Worm (Caenorhabditis elegans) whole organism, early embryonic: ENCODE results near the gene gst-4.

Source experiments
- B0310.2 ChIP-seq: sonication (generic microtip); optimal IDR thresholded peaks from 2 replicates; lab custom pipeline; 2016; ENCODE audit warnings: mild to moderate bottlenecking, missing genetic modification characterization, missing compliant biosample characterization
- F13C5.2 ChIP-seq: sonication (generic microtip); optimal IDR thresholded peaks from 2 replicates; lab custom pipeline; 2017; ENCODE audit warnings: mild to moderate bottlenecking, missing genetic modification characterization, inconsistent platforms, missing compliant biosample characterization
- aly-1 ChIP-seq: sonication (generic microtip); optimal IDR thresholded peaks from 2 replicates; lab custom pipeline; 2016; ENCODE audit warnings: missing genetic modification characterization, missing compliant biosample characterization
- ama-1 ChIP-seq: fragments of 150-350 bp; optimal IDR thresholded peaks from 2 replicates; lab custom pipeline; 2014
- ceh-13 ChIP-seq: fragments of 200-800 bp; sonication (Bioruptor generic); optimal IDR thresholded peaks from 2 replicates; lab custom pipeline; 2018; ENCODE audit warnings: mild to moderate bottlenecking, missing genetic modification characterization, missing compliant biosample characterization
- ceh-36 ChIP-seq: sonication (generic microtip); optimal IDR thresholded peaks from 2 replicates; lab custom pipeline; 2016; ENCODE audit warnings: missing genetic modification characterization, inconsistent platforms, missing compliant biosample characterization
- ets-7 ChIP-seq: sonication (generic microtip); optimal IDR thresholded peaks from 2 replicates; lab custom pipeline; 2016; ENCODE audit warnings: missing genotype, missing genetic modification characterization, missing compliant biosample characterization
- flt-1 ChIP-seq: fragments of 200-800 bp; sonication (Bioruptor generic); IDR thresholded peaks from 2 replicates; pipeline ENCODE4 v1.3.6; 2022; ENCODE audit warnings: missing genetic modification characterization, missing compliant biosample characterization
- hmbx-1 ChIP-seq: sonication (generic microtip); optimal IDR thresholded peaks from 2 replicates; lab custom pipeline; 2016; ENCODE audit warnings: mild to moderate bottlenecking, missing genetic modification characterization, missing compliant biosample characterization
- hmg-4 ChIP-seq: fragments of 200-800 bp; sonication (Bioruptor generic); optimal IDR thresholded peaks from 2 replicates; lab custom pipeline; 2018; ENCODE audit warnings: mild to moderate bottlenecking, missing genetic modification characterization, missing compliant biosample characterization
- hnd-1 ChIP-seq: sonication (generic microtip); optimal IDR thresholded peaks from 2 replicates; lab custom pipeline; 2016; ENCODE audit warnings: missing genetic modification characterization, missing compliant biosample characterization
- pes-1 ChIP-seq: fragments of 200-800 bp; sonication (Bioruptor generic); IDR thresholded peaks from 2 replicates; pipeline ENCODE4 v1.3.6; 2022; ENCODE audit warnings: missing genetic modification reagents, missing genetic modification characterization, missing compliant biosample characterization
- scrt-1 ChIP-seq: fragments of 200-800 bp; sonication (Bioruptor generic); IDR thresholded peaks from 2 replicates; pipeline ENCODE4 v1.3.6; 2022; ENCODE audit warnings: missing genetic modification characterization, missing compliant biosample characterization
- sea-1 ChIP-seq: fragments of 200-800 bp; sonication (Bioruptor generic); conservative IDR thresholded peaks from 2 replicates; pipeline ENCODE4 v1.3.6; 2022; ENCODE audit warnings: missing genetic modification characterization, missing compliant biosample characterization
- tbx-11 ChIP-seq: fragments of 200-800 bp; sonication (Bioruptor generic); IDR thresholded peaks from 2 replicates; pipeline ENCODE4 v1.3.6; 2022; ENCODE audit warnings: missing genetic modification characterization, missing compliant biosample characterization
- tbx-37 ChIP-seq: fragments of 200-800 bp; sonication (Bioruptor generic); conservative IDR thresholded peaks from 2 replicates; pipeline ENCODE4 v1.3.6; 2022; ENCODE audit warnings: missing genetic modification reagents, missing genetic modification characterization, missing compliant biosample characterization
- tra-4 ChIP-seq: sonication (generic microtip); optimal IDR thresholded peaks from 2 replicates; lab custom pipeline; 2017; ENCODE audit warnings: missing genetic modification characterization, missing compliant biosample characterization

Gene gst-4

DNA sequence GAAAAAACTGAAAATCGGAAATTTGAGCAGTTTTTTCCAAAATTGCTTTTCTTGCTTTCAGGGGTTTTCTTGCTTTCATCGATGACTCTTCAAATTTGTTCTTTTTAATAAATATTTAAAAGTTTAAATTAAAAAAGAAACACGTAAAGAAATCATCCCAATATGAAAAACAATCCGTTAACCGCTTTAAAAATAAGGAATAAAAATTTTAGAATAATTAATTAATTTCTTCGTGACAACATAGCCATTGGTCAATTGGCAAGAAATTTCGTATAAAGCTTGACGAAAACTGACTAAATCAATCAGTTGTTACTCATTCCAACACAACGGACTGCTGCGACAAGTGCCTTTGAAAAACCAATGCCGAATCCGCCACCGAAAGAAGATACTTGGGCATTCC, 29.5 kb upstream of the gst-4 start, which contains the start of gene nsph-3.2:
nsph-3.2 (plus strand) TSS at position 301 of the 400 bp plus-strand sequence.
- TF ChIP-seq tbx-37 (GFP tag; lab: Robert Waterston, UW) = no peak
- no peak for TF ChIP-seq tra-4 (tag; lab: Kevin White, UChicago)
- TF ChIP-seq ets-7 (tag; lab: Kevin White, UChicago) = no peak
- TF ChIP-seq ceh-36 (tag; lab: Kevin White, UChicago) = no peak
- TF ChIP-seq hnd-1 (tag; lab: Kevin White, UChicago) = no peak

DNA sequence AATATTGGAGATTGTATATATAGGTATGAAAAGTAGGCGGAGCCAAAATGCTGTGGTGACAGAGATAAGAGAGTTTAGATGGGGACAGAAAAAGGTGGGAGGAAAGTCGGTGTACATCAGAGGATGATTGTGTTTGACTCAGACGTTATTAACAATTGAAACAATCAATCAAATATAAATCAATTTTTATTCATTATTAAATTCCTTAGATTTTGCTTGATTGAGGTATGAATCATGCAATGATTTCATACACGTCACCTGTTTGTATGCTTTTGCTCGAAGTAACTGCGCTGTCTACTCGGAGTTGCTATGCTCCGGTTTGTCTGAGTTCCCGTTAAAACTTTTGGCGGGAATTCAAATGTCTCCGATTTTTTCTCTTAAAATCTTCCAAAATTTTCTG, 26.9 kb upstream of the gst-4 start, which contains the start of gene C04G2.10:
C04G2.10 (plus strand) TSS at position 301 of the 400 bp plus-strand sequence.
- TF ChIP-seq ceh-13 (GFP tag; lab: Kevin White, UChicago) (no peak), sea-1 (GFP tag; lab: Robert Waterston, UW) (no peak), tbx-37 (GFP tag; lab: Robert Waterston, UW) (no peak), B0310.2 (tag; lab: Kevin White, UChicago) (no peak), flt-1 (no peak), pes-1 (GFP tag; lab: Robert Waterston, UW) (no peak), ceh-36 (tag; lab: Kevin White, UChicago) (no peak), tra-4 (tag; lab: Kevin White, UChicago) (no peak), hmg-4 (GFP tag; lab: Kevin White, UChicago) (no peak)

- TF ChIP-seq F13C5.2 (tag; lab: Kevin White, UChicago) (no peak), ama-1 (lab: Kevin White, UChicago) (no peak), aly-1 (tag; lab: Kevin White, UChicago) (no peak), tra-4 (tag; lab: Kevin White, UChicago) (no peak), B0310.2 (tag; lab: Kevin White, UChicago) (no peak), hmbx-1 (tag; lab: Kevin White, UChicago) (no peak), scrt-1 (no peak), ceh-13 (GFP tag; lab: Kevin White, UChicago) (no peak), hnd-1 (tag; lab: Kevin White, UChicago) (no peak), pes-1 (GFP tag; lab: Robert Waterston, UW) (no peak), ets-7 (tag; lab: Kevin White, UChicago) (no peak), sea-1 (GFP tag; lab: Robert Waterston, UW) (no peak), tbx-37 (GFP tag; lab: Robert Waterston, UW) (no peak), tbx-11 (no peak), ceh-36 (tag; lab: Kevin White, UChicago) (no peak)
Observed at ce11 chrIV:10116765-10117164, 25.3 kb upstream of the gst-4 start.

DNA sequence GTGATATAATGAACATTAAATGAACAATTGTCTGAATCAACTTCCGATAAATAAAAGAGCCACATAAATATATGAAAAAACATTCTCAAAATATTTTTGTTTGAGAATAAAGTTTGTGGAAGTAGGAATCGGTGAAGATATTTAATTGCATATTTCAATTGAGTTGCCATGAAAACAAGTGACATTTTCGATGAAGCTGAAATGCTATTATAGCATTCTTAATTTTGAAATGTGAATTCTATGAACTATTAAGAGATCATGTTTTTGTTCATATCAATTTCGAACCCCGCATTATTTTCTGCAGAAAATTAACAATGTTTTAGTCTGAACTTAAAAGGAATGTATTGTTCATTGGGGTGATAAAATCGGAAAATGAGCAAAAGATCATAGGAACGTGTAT, 19.8 kb upstream of the gst-4 start, which contains the start of gene irld-21:
irld-21 (minus strand) TSS at position 101 of the 400 bp plus-strand sequence.
- no peak for TF ChIP-seq ama-1 (lab: Kevin White, UChicago)
- TF ChIP-seq ceh-36 (tag; lab: Kevin White, UChicago) = no peak
- TF ChIP-seq F13C5.2 (tag; lab: Kevin White, UChicago) = no peak
- TF ChIP-seq aly-1 (tag; lab: Kevin White, UChicago) = no peak
- no peak for TF ChIP-seq tbx-37 (GFP tag; lab: Robert Waterston, UW)
- no peak for TF ChIP-seq hnd-1 (tag; lab: Kevin White, UChicago)

DNA sequence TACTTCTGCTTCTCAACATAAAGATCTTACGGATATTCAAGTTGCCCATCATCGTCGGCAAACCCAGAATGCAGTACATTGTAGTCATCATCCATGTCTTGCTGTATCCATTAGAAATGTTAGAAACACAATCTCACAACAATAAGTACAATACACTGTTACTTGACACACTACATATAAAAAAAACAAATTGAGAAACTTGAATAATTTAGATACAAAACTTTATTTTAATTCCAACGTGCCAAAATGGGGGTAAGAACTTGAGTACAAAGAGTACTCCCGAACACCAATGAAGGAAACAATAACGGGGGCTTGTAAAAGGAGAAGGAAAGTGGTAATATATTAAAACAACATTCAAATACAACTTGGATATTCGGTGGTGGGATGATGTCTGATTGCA, 15.5 kb upstream of the gst-4 start, which contains the start of gene ctf-18:
ctf-18 (minus strand) TSS at position 101 of the 400 bp plus-strand sequence.
- TF ChIP-seq scrt-1 = no peak

- TF ChIP-seq flt-1 (no peak), ets-7 (tag; lab: Kevin White, UChicago) (no peak)
Observed at ce11 chrIV:10128446-10128845, 13.6 kb upstream of the gst-4 start.

ce11 chrIV:10128906-10129386, 13.1 kb upstream of the gst-4 start, which contains the start of the genes gtbp-1 and K08F4.3:
Gene gtbp-1, minus strand, starts transcription at chrIV:10128956.
Gene K08F4.3, plus strand, starts transcription at chrIV:10129257.
- TF ChIP-seq hnd-1 (tag; lab: Kevin White, UChicago) (no peak), B0310.2 (tag; lab: Kevin White, UChicago) (no peak), hmg-4 (GFP tag; lab: Kevin White, UChicago) (no peak), aly-1 (tag; lab: Kevin White, UChicago) (no peak), F13C5.2 (tag; lab: Kevin White, UChicago) (no peak), pes-1 (GFP tag; lab: Robert Waterston, UW) (no peak), tbx-11 (no peak), ama-1 (lab: Kevin White, UChicago) (no peak), scrt-1 (no peak), sea-1 (GFP tag; lab: Robert Waterston, UW) (no peak), tra-4 (tag; lab: Kevin White, UChicago) (no peak), ceh-36 (tag; lab: Kevin White, UChicago) (no peak), ets-7 (tag; lab: Kevin White, UChicago) (no peak), tbx-37 (GFP tag; lab: Robert Waterston, UW) (no peak), ceh-13 (GFP tag; lab: Kevin White, UChicago) (no peak), hmbx-1 (tag; lab: Kevin White, UChicago) (no peak), flt-1 (no peak)

DNA sequence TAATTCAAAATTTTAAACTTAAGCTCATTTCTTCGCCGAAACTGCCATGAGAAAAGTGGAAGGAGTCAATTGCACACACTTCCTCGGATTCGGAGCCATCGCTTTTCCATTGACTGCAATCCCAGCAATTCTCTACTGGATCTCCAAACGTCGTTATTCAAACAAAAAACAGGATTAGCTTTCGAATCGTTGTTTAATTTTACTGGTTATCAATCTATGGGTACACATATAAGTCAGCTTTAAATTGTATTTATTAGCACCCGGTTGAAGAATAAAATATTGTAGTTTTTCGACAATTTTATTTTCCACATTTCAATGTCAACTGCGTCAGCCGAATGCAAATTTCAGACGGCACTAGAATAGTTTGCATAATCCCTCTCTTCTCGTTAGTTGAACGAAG, 12.1 kb upstream of the gst-4 start, which contains the start of gene glt-3:
glt-3 (plus strand) TSS at position 301 of the 400 bp plus-strand sequence.
- no peak for TF ChIP-seq aly-1 (tag; lab: Kevin White, UChicago)
